Worm (Caenorhabditis elegans) whole organism, L3 larva: Measurements from ENCODE around the gene tag-340.

Experiments used
- ZK546.5 ChIP-seq: sonication (generic microtip); optimal IDR thresholded peaks from 2 replicates; lab custom pipeline; 2017; ENCODE audit warnings: missing biosample characterization, missing genetic modification characterization
- ama-1 ChIP-seq: fragments of 150-350 bp; optimal IDR thresholded peaks from 2 replicates; lab custom pipeline; 2018
- elt-2 ChIP-seq: sonication (generic microtip); optimal IDR thresholded peaks from 2 replicates; lab custom pipeline; 2016; ENCODE audit warnings: missing genetic modification reagents, mild to moderate bottlenecking, missing genetic modification characterization, missing compliant biosample characterization
- lsy-12 ChIP-seq: sonication (generic microtip); optimal IDR thresholded peaks from 2 replicates; lab custom pipeline; 2016; ENCODE audit warnings: mild to moderate bottlenecking, missing genetic modification characterization, missing compliant biosample characterization
- nhr-237 ChIP-seq: fragments of 150-350 bp; optimal IDR thresholded peaks from 2 replicates; lab custom pipeline; 2014; ENCODE audit warnings: missing biosample characterization, missing genetic modification characterization
- nhr-77 ChIP-seq: fragments of 150-350 bp; optimal IDR thresholded peaks from 2 replicates; lab custom pipeline; 2014; ENCODE audit warnings: missing biosample characterization, missing genetic modification characterization
- pqm-1 ChIP-seq: fragments of 150-350 bp; optimal IDR thresholded peaks from 2 replicates; lab custom pipeline; 2017; ENCODE audit warnings: missing biosample characterization, missing genetic modification characterization, inconsistent platforms
- snpc-4 ChIP-seq: fragments of 150-350 bp; optimal IDR thresholded peaks from 2 replicates; lab custom pipeline; 2014; ENCODE audit warnings: missing biosample characterization, missing genetic modification characterization
- tbx-2 ChIP-seq: sonication (generic microtip); optimal IDR thresholded peaks from 2 replicates; lab custom pipeline; 2016; ENCODE audit warnings: mild to moderate bottlenecking, missing genetic modification characterization, missing compliant biosample characterization
- unc-39 ChIP-seq: sonication (generic microtip); optimal IDR thresholded peaks from 4 replicates; lab custom pipeline; 2017; ENCODE audit warnings: missing biosample characterization, missing genetic modification characterization

ce11 chrIII:4859039-4859438 is 41.3 kb upstream of the tag-340 start, which contains the start of gene C35D10.6:
- TF ChIP-seq nhr-77 (tag; lab: Kevin White, UChicago) (no peak), snpc-4 (no peak), lsy-12 (tag; lab: Kevin White, UChicago) (no peak), pqm-1 (tag; lab: Kevin White, UChicago) (no peak), ZK546.5 (tag; lab: Kevin White, UChicago) (no peak), tbx-2 (tag; lab: Kevin White, UChicago) (no peak), elt-2 (tag; lab: Kevin White, UChicago) (no peak), nhr-237 (tag; lab: Kevin White, UChicago) (no peak), ama-1 (lab: Kevin White, UChicago) (no peak), unc-39 (tag; lab: Kevin White, UChicago) (no peak)
